Worm (Caenorhabditis elegans): Measurements from ENCODE around the gene C18A11.4.

DNA sequence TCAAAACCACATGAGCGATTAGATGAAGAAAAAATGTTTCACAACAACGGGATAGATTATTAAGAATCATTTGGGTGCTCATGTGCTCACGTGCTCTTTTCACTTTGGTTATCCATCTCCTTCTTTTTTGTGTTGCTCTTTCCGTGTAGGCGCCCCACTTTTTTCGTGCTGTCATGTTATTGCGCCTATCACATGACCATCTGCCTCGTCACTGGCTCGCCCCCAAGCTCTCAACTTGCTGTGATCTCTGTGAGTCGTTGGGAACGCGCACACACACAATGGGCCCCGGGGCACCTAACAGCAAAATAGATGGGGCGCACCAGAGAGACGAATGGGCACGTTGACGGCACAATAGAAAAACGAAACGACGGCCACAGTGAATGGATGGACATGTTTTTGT is 23.7 kb upstream of the C18A11.4 start:
- TF ChIP-seq lin-39 (tag; optimal IDR thresholded peaks at IDR 0.05) = no peak
- peak; percentile 84 for TF ChIP-seq fkh-10 (GFP tag; optimal IDR thresholded peaks at IDR 0.05)
- no peak for TF ChIP-seq spr-1 (tag; optimal IDR thresholded peaks at IDR 0.05)
- no peak for TF ChIP-seq spr-3 (GFP tag; optimal IDR thresholded peaks at IDR 0.05)
- 0 out of 2 replicates have a peak, but pooled peaks have one; percentile 17 for TF ChIP-seq madf-9 (GFP tag; conservative IDR thresholded peaks at IDR 0.05)
- TF ChIP-seq dmd-8 (GFP tag; IDR thresholded peaks at IDR 0.05) = 0 out of 2 replicates have a peak, but pooled peaks have one; percentile 11

Data from whole organism, L4 larva.